Worm (Caenorhabditis elegans): ENCODE data around the gene F43B10.1.

Gene F43B10.1

DNA sequence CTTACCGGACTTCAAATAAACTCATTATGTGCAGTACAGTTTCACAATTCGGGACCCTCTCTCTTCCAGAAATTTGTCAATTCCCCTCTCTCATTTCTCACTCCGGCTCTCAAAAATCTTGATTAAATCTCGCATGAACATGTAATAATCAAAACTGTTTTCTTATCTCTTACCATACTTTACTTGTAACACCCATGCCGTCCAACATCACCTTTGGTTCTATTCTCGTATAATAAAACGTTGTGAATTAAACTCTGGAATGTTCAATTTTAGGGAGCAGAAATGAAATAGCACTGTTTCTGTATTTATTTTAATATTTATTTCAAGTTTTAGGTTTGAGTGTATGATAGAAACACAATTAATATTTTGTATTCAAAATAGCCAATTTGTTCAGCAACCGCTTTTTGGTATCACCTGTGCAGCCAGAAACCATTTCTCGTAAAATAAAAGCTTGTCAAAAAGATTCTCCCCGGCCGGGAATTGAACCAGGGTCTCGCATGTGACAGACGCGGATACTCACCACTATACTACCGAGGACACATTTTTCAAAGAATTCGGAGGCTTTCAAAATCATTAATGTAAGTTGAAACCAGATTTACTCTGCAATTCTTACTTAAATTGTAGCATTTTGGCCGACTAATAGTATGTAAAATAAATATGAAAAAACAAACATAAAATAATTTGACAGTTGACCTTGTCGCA lies 45.0 kb downstream of the F43B10.1 start (continued):
- TF ChIP-seq ces-1 (GFP tag; optimal IDR thresholded peaks at IDR 0.05) (no peak), F26F4.8 (GFP tag; conservative IDR thresholded peaks at IDR 0.05) (no peak), nhr-42 (GFP tag; IDR thresholded peaks at IDR 0.05) (no peak), R02D3.7 (tag; optimal IDR thresholded peaks at IDR 0.05) (no peak), cey-2 (tag; optimal IDR thresholded peaks at IDR 0.05; ENCODE audit: borderline replicate concordance, insufficient read depth) (no peak), snpc-1.2 (GFP tag; IDR thresholded peaks at IDR 0.05) (peak; percentile 57; the same call in 1 of the 2 replicates), mep-1 (tag; optimal IDR thresholded peaks at IDR 0.05) (no peak), tra-1 (GFP tag; IDR thresholded peaks at IDR 0.05) (no peak), daf-8 (GFP tag; IDR thresholded peaks at IDR 0.05) (0 out of 2 replicates have a peak, but pooled peaks have one; percentile 57), vab-7 (GFP tag; IDR thresholded peaks at IDR 0.05) (peak; percentile 69), Y75B8A.6 (GFP tag; IDR thresholded peaks at IDR 0.05) (0 out of 2 replicates have a peak, but pooled peaks have one; percentile 44), snpc-4 (tag; optimal IDR thresholded peaks at IDR 0.05) (no peak), egl-43 (GFP tag; IDR thresholded peaks at IDR 0.05) (peak; percentile 79), unc-130 (GFP tag; optimal IDR thresholded peaks at IDR 0.05) (no peak), dmd-6 (GFP tag; IDR thresholded peaks at IDR 0.05) (peak; percentile 25), lin-1 (GFP tag; IDR thresholded peaks at IDR 0.05) (no peak), lin-39 (tag; optimal IDR thresholded peaks at IDR 0.05) (no peak), ceh-44 (GFP tag; IDR thresholded peaks at IDR 0.05) (no peak), F49E8.2 (tag; optimal IDR thresholded peaks at IDR 0.05; ENCODE audit: borderline replicate concordance) (peak; percentile 24), nhr-10 (tag; optimal IDR thresholded peaks at IDR 0.05) (no peak), Y48G9A.11 (GFP tag; IDR thresholded peaks at IDR 0.05) (no peak), daf-12 (tag; optimal IDR thresholded peaks at IDR 0.05) (no peak), ZK546.5 (tag; optimal IDR thresholded peaks at IDR 0.05) (no peak), nhr-11 (tag; optimal IDR thresholded peaks at IDR 0.05) (no peak), spr-1 (tag; optimal IDR thresholded peaks at IDR 0.05) (no peak), F44E2.7 (GFP tag; IDR thresholded peaks at IDR 0.05) (peak; percentile 44; the same call in 1 of the 2 replicates), ztf-7 (tag; optimal IDR thresholded peaks at IDR 0.05) (no peak), F37D6.2 (tag; optimal IDR thresholded peaks at IDR 0.05) (no peak), lin-15B (tag; optimal IDR thresholded peaks at IDR 0.05) (no peak), F10B5.3 (tag; optimal IDR thresholded peaks at IDR 0.05) (no peak), rbr-2 (tag; optimal IDR thresholded peaks at IDR 0.05) (no peak), aly-2 (tag; optimal IDR thresholded peaks at IDR 0.05) (no peak), Y5F2A.4 (GFP tag; optimal IDR thresholded peaks at IDR 0.05) (no peak), lsy-2 (tag; optimal IDR thresholded peaks at IDR 0.05) (no peak), nhr-41 (GFP tag; IDR thresholded peaks at IDR 0.05) (no peak), nhr-111 (GFP tag; optimal IDR thresholded peaks at IDR 0.05) (no peak), duxl-1 (tag; optimal IDR thresholded peaks at IDR 0.05; ENCODE audit: poor library complexity) (peak; percentile 48), nhr-237 (tag; optimal IDR thresholded peaks at IDR 0.05) (no peak), ama-1 (optimal IDR thresholded peaks at IDR 0.05) (no peak)

DNA sequence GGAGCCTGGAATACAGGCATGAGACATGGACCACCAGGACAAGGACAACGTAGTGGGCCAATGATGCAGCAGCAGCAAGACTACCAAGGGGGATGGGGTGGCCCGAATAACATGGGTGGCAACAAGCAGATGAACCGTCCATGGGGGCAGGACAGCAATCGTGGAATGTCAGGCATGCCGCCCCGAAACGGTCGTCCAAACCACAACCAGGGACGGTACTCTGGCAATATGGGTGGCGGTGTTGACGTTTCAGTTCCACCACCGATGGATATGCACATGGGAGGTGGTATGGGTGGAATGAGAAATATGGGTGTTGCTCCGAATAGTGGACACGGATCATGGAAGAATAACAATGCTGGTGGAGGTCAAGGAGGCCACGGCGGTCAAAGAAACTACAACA lies 48.5 kb downstream of the F43B10.1 start:
- TF ChIP-seq pqm-1 (tag; optimal IDR thresholded peaks at IDR 0.05) (no peak), spr-1 (tag; optimal IDR thresholded peaks at IDR 0.05) (no peak), nhr-28 (tag; optimal IDR thresholded peaks at IDR 0.05) (no peak), Y48G9A.11 (GFP tag; IDR thresholded peaks at IDR 0.05) (no peak), ceh-82 (tag; optimal IDR thresholded peaks at IDR 0.05) (no peak), nhr-102 (tag; optimal IDR thresholded peaks at IDR 0.05) (no peak), tra-1 (GFP tag; IDR thresholded peaks at IDR 0.05) (peak; percentile 6; the same call in 1 of the 2 replicates), hlh-30 (tag; optimal IDR thresholded peaks at IDR 0.05; ENCODE audit: insufficient read depth) (no peak), Y75B8A.6 (GFP tag; IDR thresholded peaks at IDR 0.05) (no peak), set-16 (GFP tag; IDR thresholded peaks at IDR 0.05) (peak; percentile 29), lin-15B (tag; optimal IDR thresholded peaks at IDR 0.05) (no peak), ztf-7 (tag; optimal IDR thresholded peaks at IDR 0.05) (no peak), pha-4 (GFP tag; IDR thresholded peaks at IDR 0.05) (no peak), pha-4 (tag; optimal IDR thresholded peaks at IDR 0.05) (no peak), dmd-6 (GFP tag; IDR thresholded peaks at IDR 0.05) (no peak), nhr-6 (tag; optimal IDR thresholded peaks at IDR 0.05) (no peak), dmd-8 (GFP tag; IDR thresholded peaks at IDR 0.05) (no peak), nhr-11 (tag; optimal IDR thresholded peaks at IDR 0.05) (no peak)

All from whole organism, L4 larva.